Worm (Caenorhabditis elegans) whole organism, L4 larva: Measurements from ENCODE around the gene rpoa-49.

ENCODE experiments used
- F37D6.2 ChIP-seq: sonication (generic microtip); optimal IDR thresholded peaks from 2 replicates; lab custom pipeline; 2016; ENCODE audit warnings: mild to moderate bottlenecking, missing genetic modification characterization, missing compliant biosample characterization
- R02D3.7 ChIP-seq: fragments of 150-350 bp; sonication (generic microtip); optimal IDR thresholded peaks from 3 replicates; lab custom pipeline; 2014; ENCODE audit warnings: missing biosample characterization, missing genetic modification characterization
- T20F7.1 ChIP-seq: fragments of 200-800 bp; sonication (Bioruptor generic); optimal IDR thresholded peaks from 2 replicates; lab custom pipeline; 2018; ENCODE audit warnings: mild to moderate bottlenecking, missing genetic modification characterization, missing compliant biosample characterization
- T26A8.4 ChIP-seq: fragments of 200-800 bp; sonication (Bioruptor generic); IDR thresholded peaks from 2 replicates; pipeline ENCODE4 v1.3.6; 2022; ENCODE audit warnings: missing genetic modification characterization, missing compliant biosample characterization
- aly-2 ChIP-seq: sonication (generic microtip); optimal IDR thresholded peaks from 2 replicates; lab custom pipeline; 2018; ENCODE audit warnings: missing biosample characterization, missing genetic modification characterization
- attf-4 ChIP-seq: sonication (generic microtip); optimal IDR thresholded peaks from 3 replicates; lab custom pipeline; 2017; ENCODE audit warnings: missing biosample characterization, missing genetic modification characterization
- ceh-44 ChIP-seq: fragments of 200-800 bp; sonication (Bioruptor generic); IDR thresholded peaks from 2 replicates; pipeline ENCODE4 v1.3.6; 2022; ENCODE audit warnings: missing genetic modification reagents, missing genetic modification characterization, missing compliant biosample characterization
- ceh-62 ChIP-seq: sonication (generic microtip); optimal IDR thresholded peaks from 2 replicates; lab custom pipeline; 2017; ENCODE audit warnings: missing biosample characterization, missing genetic modification characterization
- daf-12 ChIP-seq: fragments of 150-350 bp; optimal IDR thresholded peaks from 2 replicates; lab custom pipeline; 2014; ENCODE audit warnings: missing biosample characterization, missing genetic modification reagents, missing genetic modification characterization
- daf-16 ChIP-seq, 3 experiments: sonication (generic microtip); optimal IDR thresholded peaks; 2 replicates each; lab custom pipeline; 2016 to 2017; ENCODE audit warnings: missing genetic modification characterization in 3 of 3, missing genetic modification reagents in 3 of 3, mild to moderate bottlenecking in 2 of 3, missing compliant biosample characterization in 2 of 3, missing biosample characterization in 1 of 3, moderate library complexity in 1 of 3
- daf-8 ChIP-seq: fragments of 200-800 bp; sonication (Bioruptor generic); IDR thresholded peaks from 2 replicates; pipeline ENCODE4 v1.3.6; 2022; ENCODE audit warnings: missing genetic modification characterization, missing compliant biosample characterization
- dmd-9 ChIP-seq: fragments of 200-800 bp; sonication (Bioruptor generic); IDR thresholded peaks from 2 replicates; pipeline ENCODE4 v1.3.6; 2022; ENCODE audit warnings: missing genetic modification reagents, missing genetic modification characterization, missing compliant biosample characterization
- dpl-1 ChIP-seq: fragments of 150-350 bp; optimal IDR thresholded peaks from 2 replicates; lab custom pipeline; 2014; ENCODE audit warnings: missing biosample characterization, missing genetic modification reagents, missing genetic modification characterization
- duxl-1 ChIP-seq: sonication (generic microtip); optimal IDR thresholded peaks from 2 replicates; lab custom pipeline; 2016; ENCODE audit warnings: mild to moderate bottlenecking, missing genetic modification characterization, moderate library complexity, missing compliant biosample characterization; ENCODE audit not compliant: poor library complexity
- dve-1 ChIP-seq: sonication (generic microtip); optimal IDR thresholded peaks from 2 replicates; lab custom pipeline; 2017; ENCODE audit warnings: antibody characterized with exemption, mild to moderate bottlenecking, missing genetic modification characterization, missing compliant biosample characterization; ENCODE audit not compliant: insufficient read depth
- hlh-30 ChIP-seq: sonication (generic microtip); optimal IDR thresholded peaks from 2 replicates; lab custom pipeline; 2017; ENCODE audit warnings: antibody characterized with exemption, mild to moderate bottlenecking, missing genetic modification characterization, missing compliant biosample characterization; ENCODE audit not compliant: insufficient read depth
- lin-15B ChIP-seq: fragments of 150-350 bp; sonication (generic microtip); optimal IDR thresholded peaks from 3 replicates; lab custom pipeline; 2014; ENCODE audit warnings: missing biosample characterization, missing genetic modification characterization
- lin-38 ChIP-seq: fragments of 200-800 bp; sonication (Bioruptor generic); IDR thresholded peaks from 2 replicates; pipeline ENCODE4 v1.3.6; 2022; ENCODE audit warnings: missing genetic modification reagents, missing genetic modification characterization, missing compliant biosample characterization
- lir-3 ChIP-seq: sonication (generic microtip); optimal IDR thresholded peaks from 2 replicates; lab custom pipeline; 2016; ENCODE audit warnings: mild to moderate bottlenecking, missing genetic modification characterization, missing compliant biosample characterization
- lsy-2 ChIP-seq, 2 experiments: fragments of 150-350 bp in 1 of 2; sonication (generic microtip) in 1 of 2; optimal IDR thresholded peaks; 2 replicates each; lab custom pipeline; 2014 to 2017; ENCODE audit warnings: missing biosample characterization in 2 of 2, missing genetic modification characterization in 2 of 2
- madf-5 ChIP-seq, 2 experiments: fragments of 200-800 bp; sonication (Bioruptor generic); IDR thresholded peaks; 2 replicates each; pipeline ENCODE4 v1.3.6; 2022; ENCODE audit warnings: missing compliant biosample characterization in 2 of 2, missing genetic modification characterization in 2 of 2
- mep-1 ChIP-seq: fragments of 150-350 bp; sonication (generic microtip); optimal IDR thresholded peaks from 3 replicates; lab custom pipeline; 2014; ENCODE audit warnings: missing biosample characterization, missing genetic modification characterization
- mes-2 ChIP-seq: sonication (generic microtip); optimal IDR thresholded peaks from 2 replicates; lab custom pipeline; 2016; ENCODE audit warnings: missing genotype, mild to moderate bottlenecking, missing genetic modification characterization, missing compliant biosample characterization; ENCODE audit not compliant: poor library complexity, severe bottlenecking
- mxl-2 ChIP-seq: fragments of 200-800 bp; sonication (Bioruptor generic); conservative IDR thresholded peaks from 2 replicates; pipeline ENCODE4 v1.3.6; 2022; ENCODE audit warnings: missing genetic modification reagents, missing genetic modification characterization, missing compliant biosample characterization
- nhr-10 ChIP-seq: fragments of 150-350 bp; optimal IDR thresholded peaks from 2 replicates; lab custom pipeline; 2014; ENCODE audit warnings: missing biosample characterization, missing genetic modification characterization
- nhr-41 ChIP-seq: fragments of 200-800 bp; sonication (Bioruptor generic); IDR thresholded peaks from 2 replicates; pipeline ENCODE4 v1.3.6; 2022; ENCODE audit warnings: missing genetic modification reagents, missing genetic modification characterization, missing compliant biosample characterization
- nhr-42 ChIP-seq: fragments of 200-800 bp; sonication (Bioruptor generic); IDR thresholded peaks from 2 replicates; pipeline ENCODE4 v1.3.6; 2022; ENCODE audit warnings: missing genetic modification characterization, missing compliant biosample characterization
- nhr-6 ChIP-seq: fragments of 150-350 bp; optimal IDR thresholded peaks from 2 replicates; lab custom pipeline; 2014; ENCODE audit warnings: missing biosample characterization, missing genetic modification characterization
- pqm-1 ChIP-seq: sonication (generic microtip); optimal IDR thresholded peaks from 2 replicates; lab custom pipeline; 2017; ENCODE audit warnings: missing biosample characterization, missing genetic modification characterization
- sdz-12 ChIP-seq: fragments of 200-800 bp; sonication (Bioruptor generic); optimal IDR thresholded peaks from 2 replicates; lab custom pipeline; 2018; ENCODE audit warnings: mild to moderate bottlenecking, missing genetic modification characterization, missing compliant biosample characterization
- snpc-1.2 ChIP-seq: fragments of 200-800 bp; sonication (Bioruptor generic); IDR thresholded peaks from 2 replicates; pipeline ENCODE4 v1.3.6; 2022; ENCODE audit warnings: missing genetic modification reagents, missing genetic modification characterization, missing compliant biosample characterization
- snpc-4 ChIP-seq: fragments of 150-350 bp; optimal IDR thresholded peaks from 2 replicates; lab custom pipeline; 2014; ENCODE audit warnings: missing biosample characterization, missing genetic modification characterization
- spr-1 ChIP-seq: sonication (generic microtip); optimal IDR thresholded peaks from 2 replicates; lab custom pipeline; 2016; ENCODE audit warnings: mild to moderate bottlenecking, missing genetic modification characterization, missing compliant biosample characterization
- zag-1 ChIP-seq: fragments of 150-350 bp; optimal IDR thresholded peaks from 2 replicates; lab custom pipeline; 2014; ENCODE audit warnings: missing biosample characterization, missing genetic modification characterization
- zfp-3 ChIP-seq: fragments of 200-800 bp; sonication (Bioruptor generic); conservative IDR thresholded peaks from 2 replicates; pipeline ENCODE4 v1.3.6; 2022; ENCODE audit warnings: missing genetic modification reagents, missing genetic modification characterization, missing compliant biosample characterization

rpoa-49 gene

ce11 chrII:31521-31920 is 13.3 kb upstream of the rpoa-49 start, which contains the start of the genes F23F1.5 and fbxc-54:
TSS of gene F23F1.5 (minus strand) at chrII:31584.
TSS of gene fbxc-54 (plus strand) at chrII:31719.
- TF ChIP-seq snpc-1.2 (GFP tag; lab: Robert Waterston, UW) (no peak), daf-16 (GFP tag; optimal IDR thresholded peaks at IDR 0.05; lab: Kevin White, UChicago) (no peak), daf-16 (tag; optimal IDR thresholded peaks at IDR 0.05; lab: Kevin White, UChicago) (peak; percentile 62), F37D6.2 (tag; lab: Kevin White, UChicago) (no peak), spr-1 (no peak), nhr-6 (peak; percentile 37), dve-1 (tag; lab: Kevin White, UChicago) (peak; percentile 18), mes-2 (tag; lab: Kevin White, UChicago) (peak; percentile 37), T20F7.1 (GFP tag; lab: Kevin White, UChicago) (peak; percentile 90), duxl-1 (tag; lab: Kevin White, UChicago) (no peak), lsy-2 (tag; optimal IDR thresholded peaks at IDR 0.05; lab: Kevin White, UChicago) (peak in 1 of 2 experiments; percentile 58), pqm-1 (tag; lab: Kevin White, UChicago) (no peak), dpl-1 (peak; percentile 31), R02D3.7 (peak; percentile 43), lin-38 (GFP tag; lab: Robert Waterston, UW) (no peak), daf-12 (tag; lab: Kevin White, UChicago) (no peak)

ce11 chrII:33904-34303 is 10.9 kb upstream of the rpoa-49 start, which contains the start of gene F23F1.2:
TSS of gene F23F1.2 (plus strand) at chrII:34204.
- TF ChIP-seq madf-5 (GFP tag; IDR thresholded peaks at IDR 0.05; lab: Robert Waterston, UW) (no peak), lir-3 (tag; lab: Kevin White, UChicago) (no peak), dmd-9 (no peak)

DNA sequence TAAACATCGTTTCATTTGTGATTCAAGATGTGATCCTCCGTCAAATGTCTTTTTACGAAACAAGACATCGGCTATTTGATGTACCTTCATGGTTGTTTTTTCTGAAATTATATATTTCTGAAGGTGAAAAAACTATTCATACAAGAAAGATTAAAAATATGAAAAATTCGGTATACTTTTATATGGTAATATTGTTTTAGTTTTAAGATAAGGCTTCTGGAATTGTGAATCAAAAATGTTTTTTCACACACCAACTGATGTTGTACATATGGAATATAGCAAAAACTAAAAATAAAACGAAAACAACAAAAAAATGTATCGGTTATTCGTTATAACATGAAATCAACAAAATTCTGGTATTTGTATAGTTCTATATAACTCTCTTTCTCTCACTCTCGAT is 7.6 kb upstream of the rpoa-49 start, which contains the start of gene F23F1.6:
F23F1.6 (minus strand) TSS at position 101 of the 400 bp plus-strand sequence.
- TF ChIP-seq T26A8.4 (GFP tag; lab: Robert Waterston, UW) (no peak), F37D6.2 (tag; lab: Kevin White, UChicago) (no peak), zag-1 (tag; lab: Kevin White, UChicago) (no peak), mxl-2 (GFP tag; lab: Robert Waterston, UW) (no peak), snpc-4 (tag; lab: Kevin White, UChicago) (no peak), nhr-42 (GFP tag; lab: Robert Waterston, UW) (no peak), lin-15B (tag; lab: Kevin White, UChicago) (no peak), ceh-62 (no peak), daf-8 (GFP tag; lab: Robert Waterston, UW) (no peak), aly-2 (tag; lab: Kevin White, UChicago) (no peak), snpc-1.2 (GFP tag; lab: Robert Waterston, UW) (no peak), sdz-12 (GFP tag; lab: Kevin White, UChicago) (no peak), mep-1 (no peak), lir-3 (tag; lab: Kevin White, UChicago) (no peak), daf-12 (tag; lab: Kevin White, UChicago) (no peak), nhr-41 (GFP tag; lab: Robert Waterston, UW) (no peak), attf-4 (no peak)

- no peak for TF ChIP-seq hlh-30 (tag; lab: Kevin White, UChicago)
- TF ChIP-seq nhr-10 = no peak
- TF ChIP-seq zfp-3 (GFP tag; lab: Robert Waterston, UW) = no peak
- TF ChIP-seq R02D3.7 = no peak
- TF ChIP-seq snpc-1.2 (GFP tag; lab: Robert Waterston, UW) = no peak
- no peak for TF ChIP-seq ceh-44 (GFP tag; lab: Robert Waterston, UW)
- TF ChIP-seq, all 104 proteins: peak for 0
Observed at ce11 chrII:39437-39836, 5.4 kb upstream of the rpoa-49 start, which contains the start of gene spp-24. TSS of gene spp-24 (minus strand) at chrII:39537.
